Fruit fly (Drosophila melanogaster) whole organism, wandering third instar larva: ENCODE measurements around the gene CG42564.
A peak's percentile ranks its signal among the peaks of the same experiment; 100 is the strongest.

Source experiments
- Abd-B ChIP-seq: fragments of >200 bp; optimal IDR thresholded peaks from 2 replicates; lab custom pipeline; 2017; ENCODE audit warnings: missing biosample characterization, missing genetic modification characterization
- CG32264 ChIP-seq: fragments of 200-800 bp; sonication (Bioruptor generic); optimal IDR thresholded peaks from 2 replicates; lab custom pipeline; 2016; ENCODE audit warnings: missing biosample characterization, missing genetic modification characterization
- CG9705 ChIP-seq: fragments of 200-800 bp; sonication (Bioruptor generic); optimal IDR thresholded peaks from 2 replicates; lab custom pipeline; 2018; ENCODE audit warnings: missing biosample characterization, mild to moderate bottlenecking, missing genetic modification characterization
- CrebA ChIP-seq: fragments of 200-800 bp; sonication (Bioruptor generic); optimal IDR thresholded peaks from 2 replicates; lab custom pipeline; 2016; ENCODE audit warnings: missing biosample characterization, mild to moderate bottlenecking, missing genetic modification characterization, borderline replicate concordance
- Dfd ChIP-seq: fragments of >200 bp; optimal IDR thresholded peaks from 2 replicates; lab custom pipeline; 2017; ENCODE audit warnings: missing biosample characterization, missing genetic modification characterization
- Dif ChIP-seq: fragments of 200-275, 200-300 bp; sonication (Bioruptor generic); optimal IDR thresholded peaks from 2 replicates; lab custom pipeline; 2018; ENCODE audit warnings: missing biosample characterization, missing genetic modification characterization; ENCODE audit not compliant: partially characterized antibody
- GATAd ChIP-seq: sonication (Bioruptor generic); optimal IDR thresholded peaks from 2 replicates; lab custom pipeline; 2016; ENCODE audit warnings: missing biosample characterization, missing genetic modification characterization
- HLH106 ChIP-seq: fragments of 200-800 bp; optimal IDR thresholded peaks from 3 replicates; lab custom pipeline; 2019; ENCODE audit warnings: missing biosample characterization, mild to moderate bottlenecking, missing genetic modification characterization, moderate library complexity
- Hnf4 ChIP-seq: fragments of 200-800 bp; sonication (Bioruptor generic); optimal IDR thresholded peaks from 2 replicates; lab custom pipeline; 2016; ENCODE audit warnings: missing biosample characterization, mild to moderate bottlenecking, missing genetic modification characterization
- Hr78 ChIP-seq: fragments of >200 bp; optimal IDR thresholded peaks from 2 replicates; lab custom pipeline; 2017; ENCODE audit warnings: missing biosample characterization, missing genetic modification characterization
- Hr83 ChIP-seq: fragments of 200-300 bp; sonication (Bioruptor generic); optimal IDR thresholded peaks from 2 replicates; lab custom pipeline; 2016; ENCODE audit warnings: missing biosample characterization, mild to moderate bottlenecking, missing genetic modification characterization, moderate library complexity; ENCODE audit not compliant: poor library complexity, severe bottlenecking
- Jra ChIP-seq: sonication (Bioruptor generic); optimal IDR thresholded peaks from 2 replicates; lab custom pipeline; 2016; ENCODE audit warnings: missing biosample characterization, missing genetic modification characterization
- Mio ChIP-seq: sonication (Bioruptor generic); optimal IDR thresholded peaks from 2 replicates; lab custom pipeline; 2016; ENCODE audit warnings: missing biosample characterization, missing genetic modification characterization
- Myc ChIP-seq: fragments of >200 bp; optimal IDR thresholded peaks from 2 replicates; lab custom pipeline; 2017
- N ChIP-seq: fragments of >200 bp; optimal IDR thresholded peaks from 2 replicates; lab custom pipeline; 2018; ENCODE audit warnings: missing biosample characterization, missing external identifiers, missing genetic modification characterization
- OdsH ChIP-seq: fragments of 200-800 bp; sonication (Bioruptor generic); optimal IDR thresholded peaks from 2 replicates; lab custom pipeline; 2016; ENCODE audit warnings: missing biosample characterization, mild to moderate bottlenecking, missing genetic modification characterization
- Rel ChIP-seq, 2 experiments: fragments of 200-800 bp; sonication (Bioruptor generic) in 1 of 2; optimal IDR thresholded peaks; 2 replicates in 1 of 2; 3 replicates in 1 of 2; lab custom pipeline; 2016 to 2019; ENCODE audit warnings: mild to moderate bottlenecking in 2 of 2, missing biosample characterization in 2 of 2, missing genetic modification characterization in 2 of 2, moderate library complexity in 1 of 2
- Sp1 ChIP-seq: fragments of 200-800 bp; sonication (Bioruptor generic); optimal IDR thresholded peaks from 3 replicates; lab custom pipeline; 2019; ENCODE audit warnings: missing biosample characterization, mild to moderate bottlenecking, missing genetic modification characterization, moderate library complexity
- Vsx2 ChIP-seq: fragments of 200-300, 225-300 bp; sonication (Bioruptor generic); optimal IDR thresholded peaks from 2 replicates; lab custom pipeline; 2018; ENCODE audit warnings: missing biosample characterization, missing genetic modification characterization; ENCODE audit not compliant: partially characterized antibody
- br ChIP-seq: fragments of 200-800 bp; sonication (Bioruptor generic); optimal IDR thresholded peaks from 2 replicates; lab custom pipeline; 2016; ENCODE audit warnings: missing biosample characterization, missing genetic modification characterization
- brk ChIP-seq: fragments of 200-800 bp; sonication (Bioruptor generic); optimal IDR thresholded peaks from 2 replicates; lab custom pipeline; 2016; ENCODE audit warnings: missing biosample characterization, mild to moderate bottlenecking, missing genetic modification characterization
- dl ChIP-seq, 2 experiments: fragments of 175-275, 200-275 bp in 1 of 2; fragments of 200-275 bp in 1 of 2; sonication (Bioruptor generic); optimal IDR thresholded peaks; lab custom pipeline; 2018; ENCODE audit warnings: mild to moderate bottlenecking in 2 of 2, missing biosample characterization in 2 of 2, missing genetic modification characterization in 2 of 2, moderate library complexity in 2 of 2; ENCODE audit not compliant: partially characterized antibody in 2 of 2, insufficient read depth in 1 of 2
- dmrt93B ChIP-seq: fragments of 200-800 bp; sonication (Bioruptor generic); optimal IDR thresholded peaks from 2 replicates; lab custom pipeline; 2018; ENCODE audit warnings: missing biosample characterization, mild to moderate bottlenecking, missing genetic modification characterization
- dsf ChIP-seq: sonication (Bioruptor generic); optimal IDR thresholded peaks from 2 replicates; lab custom pipeline; 2016; ENCODE audit warnings: missing biosample characterization, missing genetic modification characterization, borderline replicate concordance
- ey ChIP-seq: fragments of 200-800 bp; sonication (Bioruptor generic); optimal IDR thresholded peaks from 2 replicates; lab custom pipeline; 2016; ENCODE audit warnings: missing biosample characterization, missing genetic modification characterization
- foxo ChIP-seq, 2 experiments: fragments of 200-800 bp; sonication (Bioruptor generic); optimal IDR thresholded peaks; 2 replicates in 1 of 2; 3 replicates in 1 of 2; lab custom pipeline; 2016 to 2017; ENCODE audit warnings: missing biosample characterization in 2 of 2, missing genetic modification characterization in 2 of 2
- fru ChIP-seq: fragments of 200-800 bp; sonication (Bioruptor generic); optimal IDR thresholded peaks from 3 replicates; lab custom pipeline; 2016; ENCODE audit warnings: missing biosample characterization, mild to moderate bottlenecking, missing genetic modification characterization
- h ChIP-seq: fragments of 200-800 bp; sonication (Bioruptor generic); optimal IDR thresholded peaks from 3 replicates; lab custom pipeline; 2016; ENCODE audit warnings: missing biosample characterization, mild to moderate bottlenecking, missing genetic modification characterization
- jim ChIP-seq: fragments of 175-275, 200-325 bp; sonication (Bioruptor generic); optimal IDR thresholded peaks from 2 replicates; lab custom pipeline; 2016; ENCODE audit warnings: missing biosample characterization, mild to moderate bottlenecking, missing genetic modification characterization
- lola ChIP-seq: fragments of >200 bp; optimal IDR thresholded peaks from 2 replicates; lab custom pipeline; 2017; ENCODE audit warnings: missing biosample characterization, missing genetic modification characterization
- pan ChIP-seq: fragments of >200 bp; optimal IDR thresholded peaks from 2 replicates; lab custom pipeline; 2017
- psq ChIP-seq: fragments of 200-800 bp; sonication (Bioruptor generic); optimal IDR thresholded peaks from 3 replicates; lab custom pipeline; 2017; ENCODE audit warnings: missing biosample characterization, mild to moderate bottlenecking, missing genetic modification characterization, moderate library complexity
- rgr ChIP-seq: fragments of 200-800 bp; sonication (Bioruptor generic); optimal IDR thresholded peaks from 3 replicates; lab custom pipeline; 2016; ENCODE audit warnings: missing biosample characterization, mild to moderate bottlenecking, missing genetic modification characterization
- sage ChIP-seq: fragments of 200-800 bp; sonication (Bioruptor generic); optimal IDR thresholded peaks from 2 replicates; lab custom pipeline; 2016; ENCODE audit warnings: missing biosample characterization, mild to moderate bottlenecking, missing genetic modification characterization
- sv ChIP-seq: fragments of 200-800 bp; sonication (Bioruptor generic); optimal IDR thresholded peaks from 3 replicates; lab custom pipeline; 2016; ENCODE audit warnings: missing biosample characterization, missing genetic modification characterization
- tai ChIP-seq: sonication (Bioruptor generic); optimal IDR thresholded peaks from 2 replicates; lab custom pipeline; 2016; ENCODE audit warnings: missing biosample characterization, missing genetic modification characterization
- usp ChIP-seq: fragments of >200 bp; optimal IDR thresholded peaks from 2 replicates; lab custom pipeline; 2017; ENCODE audit warnings: missing biosample characterization, missing genetic modification characterization
- woc ChIP-seq: sonication (Bioruptor generic); optimal IDR thresholded peaks from 2 replicates; lab custom pipeline; 2016; ENCODE audit warnings: missing biosample characterization, mild to moderate bottlenecking, missing genetic modification characterization

Gene CG42564

DNA sequence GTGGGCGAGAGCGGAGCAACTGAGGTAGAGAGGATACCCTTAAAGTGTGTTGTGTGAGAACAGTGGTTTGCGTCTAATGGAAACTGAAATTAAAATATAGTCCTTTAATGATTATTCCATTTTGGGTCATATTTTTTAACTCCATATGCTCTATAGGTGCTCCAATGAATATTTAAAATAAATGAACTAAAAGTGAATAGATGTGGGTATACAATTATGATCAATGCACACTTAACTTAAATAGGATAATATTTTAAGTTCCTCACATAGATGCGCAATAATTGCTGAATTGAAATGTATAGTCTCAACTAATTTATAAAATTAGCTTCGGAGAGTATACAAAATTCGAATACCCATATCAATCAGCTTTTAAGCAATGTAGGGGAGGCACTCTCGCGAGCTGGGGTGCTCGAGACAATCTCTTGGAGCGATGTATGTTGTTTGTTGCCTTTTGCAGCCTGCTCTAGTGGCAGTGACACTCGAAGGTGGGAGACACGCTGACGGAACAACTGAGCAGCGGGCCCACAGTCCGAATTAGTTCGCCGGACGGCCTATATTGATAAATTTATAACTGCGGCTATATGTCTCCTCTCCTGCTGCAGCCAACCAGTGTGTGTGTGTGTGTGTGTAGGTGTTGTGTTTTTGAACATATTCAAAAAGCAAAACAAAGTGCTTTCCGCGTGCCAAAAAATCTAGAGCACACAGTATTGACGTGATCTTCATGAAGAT, 20.5 kb upstream of the CG42564 start:
- no peak for TF ChIP-seq Hr78 (GFP tag; lab: Kevin White, UChicago)
- peak; percentile 60 for TF ChIP-seq Hnf4 (GFP tag; lab: Kevin White, UChicago)
- peak; percentile 87 for TF ChIP-seq fru (GFP tag; lab: Kevin White, UChicago)
- TF ChIP-seq Dif = peak; percentile 32
- peak; percentile 76 for TF ChIP-seq rgr (GFP tag; lab: Kevin White, UChicago)
- peak; percentile 33 for TF ChIP-seq CG9705 (GFP tag; lab: Kevin White, UChicago)
- TF ChIP-seq foxo (GFP tag; optimal IDR thresholded peaks at IDR 0.05; lab: Kevin White, UChicago) = peak in 1 of 2 experiments; percentile 86
- TF ChIP-seq pan (lab: Kevin White, UChicago) = no peak
- no peak for TF ChIP-seq CG32264 (GFP tag; lab: Kevin White, UChicago)
- no peak for TF ChIP-seq Myc
- TF ChIP-seq Dfd = no peak
- no peak for TF ChIP-seq jim
- peak; percentile 78 for TF ChIP-seq ey (GFP tag; lab: Kevin White, UChicago)
- no peak for TF ChIP-seq lola (GFP tag; lab: Kevin White, UChicago)
- TF ChIP-seq Rel (GFP tag; optimal IDR thresholded peaks at IDR 0.05; lab: Kevin White, UChicago) = no peak
- TF ChIP-seq Rel (tag; optimal IDR thresholded peaks at IDR 0.05; lab: Kevin White, UChicago) = no peak
- no peak for TF ChIP-seq dl (GFP tag; optimal IDR thresholded peaks at IDR 0.05; lab: Kevin White, UChicago; ENCODE audit: insufficient read depth in 1 of 2, partially characterized antibody in 2 of 2)
- TF ChIP-seq Sp1 (GFP tag; lab: Kevin White, UChicago) = no peak
- TF ChIP-seq CrebA = no peak
- TF ChIP-seq Mio (GFP tag; lab: Kevin White, UChicago) = no peak
- no peak for TF ChIP-seq usp (GFP tag; lab: Kevin White, UChicago)
- TF ChIP-seq HLH106 (tag; lab: Kevin White, UChicago) = peak; percentile 73
- TF ChIP-seq N (GFP tag; lab: Kevin White, UChicago) = no peak
- TF ChIP-seq sv (GFP tag; lab: Kevin White, UChicago) = peak; percentile 9
- TF ChIP-seq Jra (GFP tag; lab: Kevin White, UChicago) = no peak
- peak; percentile 83 for TF ChIP-seq h (GFP tag; lab: Kevin White, UChicago)
- peak; percentile 91 for TF ChIP-seq psq (GFP tag; lab: Kevin White, UChicago)
- peak; percentile 30 for TF ChIP-seq sage
- peak; percentile 10 for TF ChIP-seq Hr83
- TF ChIP-seq dmrt93B (GFP tag; lab: Kevin White, UChicago) = no peak
- peak; percentile 30 for TF ChIP-seq dsf (GFP tag; lab: Kevin White, UChicago)
- no peak for TF ChIP-seq GATAd
- peak; percentile 70 for TF ChIP-seq br (GFP tag; lab: Kevin White, UChicago)
- peak; percentile 69 for TF ChIP-seq brk (GFP tag; lab: Kevin White, UChicago)
- peak; percentile 81 for TF ChIP-seq OdsH (GFP tag; lab: Kevin White, UChicago)
- TF ChIP-seq Abd-B (GFP tag; lab: Kevin White, UChicago) = no peak
- no peak for TF ChIP-seq tai (GFP tag; lab: Kevin White, UChicago)
- peak; percentile 75 for TF ChIP-seq woc
- TF ChIP-seq Vsx2 = no peak

DNA sequence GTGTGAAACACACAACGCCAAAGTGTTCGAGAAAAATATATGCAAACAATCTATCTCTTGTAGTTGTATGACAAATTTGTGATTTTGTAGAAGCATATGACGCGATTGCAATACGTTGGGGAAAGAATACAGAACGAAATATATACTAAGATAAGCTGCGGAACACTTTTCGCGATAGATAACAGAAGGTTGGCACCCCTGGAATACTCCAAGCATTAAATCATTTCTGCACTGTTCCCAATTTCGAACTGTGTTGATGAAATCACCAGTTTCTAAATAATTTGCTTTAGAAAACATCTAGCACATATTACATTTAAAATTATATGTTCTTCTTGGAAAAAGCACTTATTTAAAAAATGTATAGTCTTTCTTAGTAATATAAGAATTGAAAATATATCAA, 19.9 kb upstream of the CG42564 start:
- TF ChIP-seq sage (no peak), brk (GFP tag; lab: Kevin White, UChicago) (peak; percentile 25)
- TF ChIP-seq, all 38 proteins: peak for 1

DNA sequence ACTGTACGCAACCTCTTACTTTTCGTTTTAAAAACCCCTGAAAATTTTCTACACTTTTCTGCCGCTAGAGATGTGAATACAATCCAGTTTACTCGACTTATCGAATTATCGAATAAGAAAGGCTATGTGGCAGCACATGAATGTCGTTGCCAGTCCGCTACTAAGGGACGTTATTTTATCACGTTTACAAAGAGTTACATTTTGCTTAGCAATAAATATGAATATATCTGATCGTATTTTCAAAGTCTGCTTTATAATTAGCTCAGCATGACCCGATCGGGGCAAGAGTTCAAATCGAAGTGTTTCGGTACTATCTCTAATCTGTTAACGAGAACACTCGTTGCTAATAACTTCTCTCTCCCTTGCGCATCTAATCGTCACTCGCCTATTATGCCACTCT, 6.2 kb upstream of the CG42564 start, which contains the start of gene CG42724:
CG42724 (minus strand) TSS at position 189 of the 400 bp plus-strand sequence.
- TF ChIP-seq Myc (peak; percentile 30), psq (GFP tag; lab: Kevin White, UChicago) (peak; percentile 20), Hr83 (no peak), ey (GFP tag; lab: Kevin White, UChicago) (no peak), sv (GFP tag; lab: Kevin White, UChicago) (peak; percentile 42), CG9705 (GFP tag; lab: Kevin White, UChicago) (peak; percentile 29)
